Worm (Caenorhabditis elegans) whole organism, L2 larva: Measurements from ENCODE around the gene T14B4.8.

ENCODE experiments used
- ama-1 ChIP-seq: fragments of 150-350 bp; optimal IDR thresholded peaks from 2 replicates; lab custom pipeline; 2018; ENCODE audit warnings: inconsistent platforms
- elt-3 ChIP-seq: sonication (generic microtip); optimal IDR thresholded peaks from 2 replicates; lab custom pipeline; 2017; ENCODE audit warnings: missing biosample characterization, missing genetic modification characterization
- nhr-25 ChIP-seq: fragments of 150-350 bp; sonication (generic microtip); optimal IDR thresholded peaks from 3 replicates; lab custom pipeline; 2014; ENCODE audit warnings: missing biosample characterization, missing genetic modification characterization
- nhr-77 ChIP-seq: fragments of 150-350 bp; optimal IDR thresholded peaks from 2 replicates; lab custom pipeline; 2014; ENCODE audit warnings: missing biosample characterization, missing genetic modification characterization
- skn-1 ChIP-seq: sonication (generic microtip); optimal IDR thresholded peaks from 2 replicates; lab custom pipeline; 2017; ENCODE audit warnings: missing biosample characterization, missing genetic modification characterization
- unc-62 ChIP-seq: fragments of 150-350 bp; optimal IDR thresholded peaks from 2 replicates; lab custom pipeline; 2014; ENCODE audit warnings: missing biosample characterization, missing genetic modification reagents, missing genetic modification characterization

ce11 chrII:6721581-6721980, 7.6 kb downstream of the T14B4.8 start:
- TF ChIP-seq nhr-25 (tag; lab: Kevin White, UChicago) (no peak), skn-1 (no peak), unc-62 (GFP tag; lab: Kevin White, UChicago) (no peak), ama-1 (no peak), elt-3 (no peak), nhr-77 (tag; lab: Kevin White, UChicago) (no peak)
